Worm (Caenorhabditis elegans) whole organism, mixed stage, embryonic: ENCODE measurements around the gene gana-1.
A peak's percentile ranks its signal among the peaks of the same experiment; 100 is the strongest.

ENCODE experiments used
- M03D4.4 ChIP-seq: sonication (generic microtip); optimal IDR thresholded peaks from 2 replicates; lab custom pipeline; 2017; ENCODE audit warnings: mild to moderate bottlenecking, missing genetic modification characterization, missing compliant biosample characterization
- bed-3 ChIP-seq: fragments of 200-800 bp; sonication (Bioruptor generic); optimal IDR thresholded peaks from 3 replicates; lab custom pipeline; 2018; ENCODE audit warnings: mild to moderate bottlenecking, missing genetic modification characterization, moderate library complexity, missing compliant biosample characterization
- blmp-1 ChIP-seq: fragments of 150-350 bp; optimal IDR thresholded peaks from 2 replicates; lab custom pipeline; 2014; ENCODE audit warnings: missing biosample characterization, missing genetic modification characterization
- ceh-39 ChIP-seq: fragments of 150-350 bp; optimal IDR thresholded peaks from 2 replicates; lab custom pipeline; 2014; ENCODE audit warnings: missing biosample characterization, missing genetic modification characterization
- ceh-43 ChIP-seq: fragments of 200-800 bp; sonication (Bioruptor generic); optimal IDR thresholded peaks from 2 replicates; lab custom pipeline; 2018; ENCODE audit warnings: mild to moderate bottlenecking, missing genetic modification characterization, moderate library complexity, missing compliant biosample characterization
- ceh-83 ChIP-seq: fragments of 200-800 bp; sonication (Bioruptor generic); optimal IDR thresholded peaks from 2 replicates; lab custom pipeline; 2018; ENCODE audit warnings: mild to moderate bottlenecking, missing genetic modification characterization, missing compliant biosample characterization
- ces-1 ChIP-seq: fragments of 150-350 bp; optimal IDR thresholded peaks from 2 replicates; lab custom pipeline; 2014; ENCODE audit warnings: missing biosample characterization, missing genetic modification reagents, missing genetic modification characterization
- cnd-1 ChIP-seq: fragments of 200-800 bp; sonication (Bioruptor generic); optimal IDR thresholded peaks from 2 replicates; lab custom pipeline; 2018; ENCODE audit warnings: mild to moderate bottlenecking, missing genetic modification characterization, missing compliant biosample characterization
- drap-1 ChIP-seq: fragments of 200-800 bp; sonication (Bioruptor generic); optimal IDR thresholded peaks from 3 replicates; lab custom pipeline; 2018; ENCODE audit warnings: mild to moderate bottlenecking, missing genetic modification characterization, missing compliant biosample characterization
- elt-1 ChIP-seq: sonication (generic microtip); optimal IDR thresholded peaks from 2 replicates; lab custom pipeline; 2017; ENCODE audit warnings: missing genetic modification characterization, mild to moderate bottlenecking, missing compliant biosample characterization, antibody characterized with exemption, moderate library complexity, borderline replicate concordance; ENCODE audit not compliant: insufficient read depth
- flh-1 ChIP-seq: fragments of 200-800 bp; sonication (Bioruptor generic); optimal IDR thresholded peaks from 2 replicates; lab custom pipeline; 2018; ENCODE audit warnings: mild to moderate bottlenecking, missing genetic modification characterization, moderate library complexity, missing compliant biosample characterization
- ham-2 ChIP-seq: fragments of 200-800 bp; sonication (Bioruptor generic); optimal IDR thresholded peaks from 2 replicates; lab custom pipeline; 2018; ENCODE audit warnings: mild to moderate bottlenecking, missing genetic modification characterization, missing compliant biosample characterization
- hlh-1 ChIP-seq: fragments of 150-350 bp; optimal IDR thresholded peaks from 2 replicates; lab custom pipeline; 2014; ENCODE audit warnings: missing biosample characterization, missing genetic modification reagents, missing genetic modification characterization
- lin-13 ChIP-seq: fragments of 150-350 bp; optimal IDR thresholded peaks from 2 replicates; lab custom pipeline; 2014; ENCODE audit warnings: missing biosample characterization, missing genetic modification characterization
- lin-32 ChIP-seq: fragments of 200-800 bp; sonication (Bioruptor generic); optimal IDR thresholded peaks from 2 replicates; lab custom pipeline; 2018; ENCODE audit warnings: mild to moderate bottlenecking, missing genetic modification characterization, missing compliant biosample characterization
- lsy-2 ChIP-seq: fragments of 150-350 bp; optimal IDR thresholded peaks from 2 replicates; lab custom pipeline; 2014; ENCODE audit warnings: missing biosample characterization, missing genetic modification characterization
- mab-5 ChIP-seq: fragments of 150-350 bp; optimal IDR thresholded peaks from 2 replicates; lab custom pipeline; 2014; ENCODE audit warnings: missing biosample characterization, missing genetic modification characterization
- mep-1 ChIP-seq: fragments of 150-350 bp; optimal IDR thresholded peaks from 2 replicates; lab custom pipeline; 2017; ENCODE audit warnings: missing biosample characterization, missing genetic modification reagents, missing genetic modification characterization, inconsistent platforms
- mls-2 ChIP-seq: sonication (generic microtip); optimal IDR thresholded peaks from 2 replicates; lab custom pipeline; 2016; ENCODE audit warnings: mild to moderate bottlenecking, missing genetic modification characterization, moderate library complexity, missing compliant biosample characterization
- nhr-2 ChIP-seq: fragments of 150-350 bp; optimal IDR thresholded peaks from 2 replicates; lab custom pipeline; 2014; ENCODE audit warnings: missing biosample characterization, missing genetic modification characterization
- nhr-237 ChIP-seq: fragments of 150-350 bp; optimal IDR thresholded peaks from 2 replicates; lab custom pipeline; 2014; ENCODE audit warnings: missing biosample characterization, missing genetic modification characterization
- nhr-28 ChIP-seq: fragments of 150-350 bp; optimal IDR thresholded peaks from 2 replicates; lab custom pipeline; 2014; ENCODE audit warnings: missing biosample characterization, missing genetic modification characterization
- pha-4 ChIP-seq: fragments of 150-350 bp; optimal IDR thresholded peaks from 2 replicates; lab custom pipeline; 2018; ENCODE audit warnings: missing biosample characterization, missing genetic modification reagents, missing genetic modification characterization
- sem-2 ChIP-seq: fragments of 200-800 bp; sonication (Bioruptor generic); optimal IDR thresholded peaks from 2 replicates; lab custom pipeline; 2018; ENCODE audit warnings: mild to moderate bottlenecking, missing genetic modification characterization, missing compliant biosample characterization
- snpc-4 ChIP-seq: fragments of 150-350 bp; optimal IDR thresholded peaks from 2 replicates; lab custom pipeline; 2014; ENCODE audit warnings: missing biosample characterization, missing genetic modification characterization
- sptf-1 ChIP-seq: sonication (generic microtip); optimal IDR thresholded peaks from 2 replicates; lab custom pipeline; 2017; ENCODE audit warnings: mild to moderate bottlenecking, missing genetic modification characterization, moderate library complexity, missing compliant biosample characterization
- tbx-8 ChIP-seq: fragments of 200-800 bp; sonication (Bioruptor generic); optimal IDR thresholded peaks from 2 replicates; lab custom pipeline; 2018; ENCODE audit warnings: mild to moderate bottlenecking, missing genetic modification characterization, moderate library complexity, missing compliant biosample characterization
- unc-120 ChIP-seq: sonication (generic microtip); optimal IDR thresholded peaks from 2 replicates; lab custom pipeline; 2017; ENCODE audit warnings: missing genetic modification characterization, missing compliant biosample characterization; ENCODE audit not compliant: poor library complexity, severe bottlenecking
- unc-39 ChIP-seq: fragments of 150-350 bp; optimal IDR thresholded peaks from 2 replicates; lab custom pipeline; 2014; ENCODE audit warnings: missing biosample characterization, missing genetic modification characterization
- unc-62 ChIP-seq: fragments of 150-350 bp; optimal IDR thresholded peaks from 2 replicates; lab custom pipeline; 2014; ENCODE audit warnings: missing biosample characterization, missing genetic modification reagents, missing genetic modification characterization
- zip-8 ChIP-seq: fragments of 150-350 bp; optimal IDR thresholded peaks from 2 replicates; lab custom pipeline; 2014; ENCODE audit warnings: missing biosample characterization, missing genetic modification characterization
- ztf-11 ChIP-seq: fragments of 150-350 bp; optimal IDR thresholded peaks from 2 replicates; lab custom pipeline; 2014; ENCODE audit warnings: missing biosample characterization, missing genetic modification characterization

Gene gana-1

ce11 chrV:12065859-12066258, 21.2 kb upstream of the gana-1 start:
- TF ChIP-seq bed-3 (GFP tag; lab: Kevin White, UChicago) (no peak), M03D4.4 (tag; lab: Kevin White, UChicago) (no peak), lsy-2 (peak; percentile 69), nhr-237 (tag; lab: Kevin White, UChicago) (no peak), ztf-11 (tag; lab: Kevin White, UChicago) (no peak), zip-8 (no peak), ceh-83 (GFP tag; lab: Kevin White, UChicago) (no peak), unc-120 (tag; lab: Kevin White, UChicago) (no peak), ham-2 (GFP tag; lab: Kevin White, UChicago) (no peak), lin-13 (tag; lab: Kevin White, UChicago) (no peak), snpc-4 (tag; lab: Kevin White, UChicago) (no peak), mab-5 (tag; lab: Kevin White, UChicago) (no peak), nhr-2 (tag; lab: Kevin White, UChicago) (no peak), sem-2 (no peak), sptf-1 (peak; percentile 5), elt-1 (tag; lab: Kevin White, UChicago) (no peak)
- TF ChIP-seq, all 35 proteins: peak for 2

ce11 chrV:12068437-12068836, 18.6 kb upstream of the gana-1 start, which contains the start of gene kmo-2:
kmo-2 (minus strand) TSS chrV:12068537.
- no peak for TF ChIP-seq mep-1 (tag; lab: Kevin White, UChicago)

ce11 chrV:12070419-12070818, 16.6 kb upstream of the gana-1 start, which contains the start of gene kmo-1:
kmo-1 (minus strand) TSS chrV:12070519.
- TF ChIP-seq sem-2 (no peak), flh-1 (GFP tag; lab: Kevin White, UChicago) (no peak), mls-2 (tag; lab: Kevin White, UChicago) (no peak), M03D4.4 (tag; lab: Kevin White, UChicago) (no peak), elt-1 (tag; lab: Kevin White, UChicago) (no peak), drap-1 (GFP tag; lab: Kevin White, UChicago) (no peak), lin-32 (no peak), ceh-39 (tag; lab: Kevin White, UChicago) (no peak)

ce11 chrV:12071483-12071882, 15.6 kb upstream of the gana-1 start:
- TF ChIP-seq ceh-39 (tag; lab: Kevin White, UChicago) (no peak), hlh-1 (tag; lab: Kevin White, UChicago) (no peak), nhr-28 (no peak), sem-2 (no peak), ces-1 (no peak), unc-62 (no peak), nhr-237 (tag; lab: Kevin White, UChicago) (no peak), pha-4 (tag; lab: Kevin White, UChicago) (no peak), drap-1 (GFP tag; lab: Kevin White, UChicago) (no peak), mab-5 (tag; lab: Kevin White, UChicago) (no peak)
- TF ChIP-seq, all 35 proteins: peak for 0

ce11 chrV:12074886-12075285, 12.1 kb upstream of the gana-1 start, which contains the start of gene R07B7.6:
R07B7.6 (minus strand) TSS chrV:12074986.
- TF ChIP-seq bed-3 (GFP tag; lab: Kevin White, UChicago) (no peak), ceh-43 (GFP tag; lab: Kevin White, UChicago) (no peak), unc-39 (tag; lab: Kevin White, UChicago) (no peak), mab-5 (tag; lab: Kevin White, UChicago) (no peak), nhr-237 (tag; lab: Kevin White, UChicago) (no peak), sem-2 (no peak), mls-2 (tag; lab: Kevin White, UChicago) (no peak), nhr-28 (no peak), tbx-8 (GFP tag; lab: Kevin White, UChicago) (no peak)

- no peak for TF ChIP-seq lin-32
- no peak for TF ChIP-seq cnd-1 (tag; lab: Kevin White, UChicago)
- no peak for TF ChIP-seq ham-2 (GFP tag; lab: Kevin White, UChicago)
- no peak for TF ChIP-seq hlh-1 (tag; lab: Kevin White, UChicago)
- TF ChIP-seq snpc-4 (tag; lab: Kevin White, UChicago), result no peak
- no peak for TF ChIP-seq ceh-83 (GFP tag; lab: Kevin White, UChicago)
- no peak for TF ChIP-seq nhr-237 (tag; lab: Kevin White, UChicago)
- TF ChIP-seq tbx-8 (GFP tag; lab: Kevin White, UChicago), result no peak
- no peak for TF ChIP-seq unc-39 (tag; lab: Kevin White, UChicago)
- no peak for TF ChIP-seq unc-62
- no peak for TF ChIP-seq elt-1 (tag; lab: Kevin White, UChicago)
- TF ChIP-seq mep-1 (tag; lab: Kevin White, UChicago), result no peak
- TF ChIP-seq unc-120 (tag; lab: Kevin White, UChicago), result no peak
- no peak for TF ChIP-seq nhr-2 (tag; lab: Kevin White, UChicago)
- TF ChIP-seq drap-1 (GFP tag; lab: Kevin White, UChicago), result no peak
- no peak for TF ChIP-seq sptf-1
- TF ChIP-seq blmp-1 (tag; lab: Kevin White, UChicago), result no peak
- no peak for TF ChIP-seq zip-8
- TF ChIP-seq pha-4 (tag; lab: Kevin White, UChicago), result no peak
Measured at ce11 chrV:12075983-12076382, 11.1 kb upstream of the gana-1 start.
